ENCODE assay signal across 6 worm cellular contexts in genomic region chrIII:8400478-8400877, ce11.
A peak's percentile ranks its signal among the peaks of the same experiment; 100 is the strongest.
TF ChIP-seq lines count a peak whose summit lies in the region.

No protein-coding gene starts in this region.

TF ChIP-seq in whole organism, L1 larva, 84 proteins besides CTCF, POLR2A, EP300 and RAD21 (continues in another document):
- no peak for TF ChIP-seq zip-4 (GFP tag; optimal IDR thresholded peaks at IDR 0.05; lab: Kevin White, UChicago)
- TF ChIP-seq nhr-12 (tag; optimal IDR thresholded peaks at IDR 0.05; lab: Kevin White, UChicago): no peak
- TF ChIP-seq pax-3 (tag; optimal IDR thresholded peaks at IDR 0.05; lab: Kevin White, UChicago): no peak
- TF ChIP-seq C34B4.2 (tag; optimal IDR thresholded peaks at IDR 0.05; lab: Kevin White, UChicago): no peak
- no peak for TF ChIP-seq aly-2 (tag; optimal IDR thresholded peaks at IDR 0.05; lab: Kevin White, UChicago)
- TF ChIP-seq irx-1 (tag; optimal IDR thresholded peaks at IDR 0.05; lab: Kevin White, UChicago): no peak
- TF ChIP-seq F16B12.6 (tag; optimal IDR thresholded peaks at IDR 0.05; lab: Kevin White, UChicago): no peak
- no peak for TF ChIP-seq nhr-90 (tag; optimal IDR thresholded peaks at IDR 0.05; lab: Kevin White, UChicago; ENCODE audit: poor library complexity)
- no peak for TF ChIP-seq lsy-2 (tag; optimal IDR thresholded peaks at IDR 0.05; lab: Kevin White, UChicago)
- no peak for TF ChIP-seq ama-1 (optimal IDR thresholded peaks at IDR 0.05; lab: Kevin White, UChicago)
- TF ChIP-seq snu-23 (GFP tag; optimal IDR thresholded peaks at IDR 0.05; lab: Kevin White, UChicago): no peak
- no peak for TF ChIP-seq aha-1 (tag; optimal IDR thresholded peaks at IDR 0.05; lab: Kevin White, UChicago)
- TF ChIP-seq hlh-4 (tag; optimal IDR thresholded peaks at IDR 0.05; lab: Kevin White, UChicago): no peak
- TF ChIP-seq ceh-88 (GFP tag; IDR thresholded peaks at IDR 0.05; lab: Robert Waterston, UW): no peak
- no peak for TF ChIP-seq isw-1 (GFP tag; IDR thresholded peaks at IDR 0.05; lab: Robert Waterston, UW)
- no peak for TF ChIP-seq lin-35 (GFP tag; optimal IDR thresholded peaks at IDR 0.05; lab: Kevin White, UChicago)

TF ChIP-seq in whole organism, L2 larva, 48 proteins besides CTCF, POLR2A, EP300 and RAD21:
- no peak for TF ChIP-seq zag-1 (tag; optimal IDR thresholded peaks at IDR 0.05; lab: Kevin White, UChicago)
- TF ChIP-seq nhr-12 (tag; optimal IDR thresholded peaks at IDR 0.05; lab: Kevin White, UChicago): no peak
- peak in 1 of 2 experiments; percentile 1 for TF ChIP-seq mdl-1 (tag; optimal IDR thresholded peaks at IDR 0.05; lab: Kevin White, UChicago)
- no peak for TF ChIP-seq elt-3 (tag; optimal IDR thresholded peaks at IDR 0.05; lab: Kevin White, UChicago)
- peak; percentile 87 for TF ChIP-seq nhr-129 (tag; optimal IDR thresholded peaks at IDR 0.05; lab: Kevin White, UChicago)
- peak; percentile 90 for TF ChIP-seq fos-1 (tag; optimal IDR thresholded peaks at IDR 0.05; lab: Kevin White, UChicago)
- peak; percentile 62 for TF ChIP-seq skn-1 (tag; optimal IDR thresholded peaks at IDR 0.05; lab: Kevin White, UChicago)
- peak; percentile 60 for TF ChIP-seq crh-2 (tag; optimal IDR thresholded peaks at IDR 0.05; lab: Kevin White, UChicago)
- TF ChIP-seq F13H6.1 (tag; optimal IDR thresholded peaks at IDR 0.05; lab: Kevin White, UChicago): peak; percentile 28
- peak; percentile 94 for TF ChIP-seq sma-9 (GFP tag; optimal IDR thresholded peaks at IDR 0.05; lab: Kevin White, UChicago)
- no peak for TF ChIP-seq sma-9 (tag; optimal IDR thresholded peaks at IDR 0.05; lab: Kevin White, UChicago)
- peak; percentile 43 for TF ChIP-seq gmeb-1 (tag; optimal IDR thresholded peaks at IDR 0.05; lab: Kevin White, UChicago)
TF ChIP-seq in whole organism, L2 larva: peak in this region for 8.

TF ChIP-seq in whole organism, L3 larva, 47 proteins besides CTCF, POLR2A, EP300 and RAD21 (continues in another document):
- TF ChIP-seq zag-1 (tag; optimal IDR thresholded peaks at IDR 0.05; lab: Kevin White, UChicago) (no peak), fos-1 (tag; optimal IDR thresholded peaks at IDR 0.05; lab: Kevin White, UChicago) (no peak), ztf-4 (tag; optimal IDR thresholded peaks at IDR 0.05; lab: Kevin White, UChicago) (no peak), fkh-2 (tag; optimal IDR thresholded peaks at IDR 0.05; lab: Kevin White, UChicago) (no peak), nhr-237 (tag; optimal IDR thresholded peaks at IDR 0.05; lab: Kevin White, UChicago) (no peak), unc-39 (tag; optimal IDR thresholded peaks at IDR 0.05; lab: Kevin White, UChicago) (no peak), nhr-77 (tag; optimal IDR thresholded peaks at IDR 0.05; lab: Kevin White, UChicago) (no peak), nfya-1 (tag; optimal IDR thresholded peaks at IDR 0.05; lab: Kevin White, UChicago; ENCODE audit: insufficient read depth) (peak; percentile 5), skn-1 (tag; optimal IDR thresholded peaks at IDR 0.05; lab: Kevin White, UChicago) (peak; percentile 13), sea-2 (GFP tag; optimal IDR thresholded peaks at IDR 0.05; lab: Kevin White, UChicago) (no peak), jun-1 (tag; optimal IDR thresholded peaks at IDR 0.05; lab: Kevin White, UChicago) (peak; percentile 60), ZK546.5 (tag; optimal IDR thresholded peaks at IDR 0.05; lab: Kevin White, UChicago) (no peak), daf-12 (tag; optimal IDR thresholded peaks at IDR 0.05; lab: Kevin White, UChicago) (no peak), pha-4 (tag; optimal IDR thresholded peaks at IDR 0.05; lab: Kevin White, UChicago) (peak; percentile 53), unc-62 (GFP tag; optimal IDR thresholded peaks at IDR 0.05; lab: Kevin White, UChicago) (no peak), elt-2 (tag; optimal IDR thresholded peaks at IDR 0.05; lab: Kevin White, UChicago) (peak; percentile 95), elt-3 (tag; optimal IDR thresholded peaks at IDR 0.05; lab: Kevin White, UChicago) (no peak), fkh-10 (GFP tag; optimal IDR thresholded peaks at IDR 0.05; lab: Kevin White, UChicago) (no peak)

TF ChIP-seq in whole organism, L4 larva, 104 proteins besides CTCF, POLR2A, EP300 and RAD21 (continues in another document):
- TF ChIP-seq hlh-11 (tag; optimal IDR thresholded peaks at IDR 0.05; lab: Kevin White, UChicago): peak; percentile 82
- no peak for TF ChIP-seq madf-5 (GFP tag; IDR thresholded peaks at IDR 0.05; lab: Robert Waterston, UW)
- TF ChIP-seq daf-8 (GFP tag; IDR thresholded peaks at IDR 0.05; lab: Robert Waterston, UW): no peak
- TF ChIP-seq nhr-11 (tag; optimal IDR thresholded peaks at IDR 0.05; lab: Kevin White, UChicago): no peak
- no peak for TF ChIP-seq daf-19 (GFP tag; conservative IDR thresholded peaks at IDR 0.05; lab: Robert Waterston, UW)
- no peak for TF ChIP-seq unc-62 (GFP tag; optimal IDR thresholded peaks at IDR 0.05 in 1 of 2; lab: Kevin White, UChicago)
- no peak for TF ChIP-seq unc-62 (tag; optimal IDR thresholded peaks at IDR 0.05; lab: Kevin White, UChicago)
- TF ChIP-seq nhr-111 (GFP tag; optimal IDR thresholded peaks at IDR 0.05; lab: Kevin White, UChicago): no peak
- TF ChIP-seq T20F7.1 (GFP tag; optimal IDR thresholded peaks at IDR 0.05; lab: Kevin White, UChicago): no peak
- TF ChIP-seq nhr-42 (GFP tag; IDR thresholded peaks at IDR 0.05; lab: Robert Waterston, UW): no peak
- no peak for TF ChIP-seq duxl-1 (tag; optimal IDR thresholded peaks at IDR 0.05; lab: Kevin White, UChicago; ENCODE audit: poor library complexity)
- TF ChIP-seq vab-7 (GFP tag; IDR thresholded peaks at IDR 0.05; lab: Robert Waterston, UW): no peak
- peak; percentile 43; the same call in 1 of the 2 replicates for TF ChIP-seq lin-1 (GFP tag; IDR thresholded peaks at IDR 0.05; lab: Robert Waterston, UW)
- no peak for TF ChIP-seq F10B5.3 (tag; optimal IDR thresholded peaks at IDR 0.05; lab: Kevin White, UChicago)
- no peak for TF ChIP-seq mep-1 (tag; optimal IDR thresholded peaks at IDR 0.05; lab: Kevin White, UChicago)
- TF ChIP-seq fkh-10 (GFP tag; optimal IDR thresholded peaks at IDR 0.05; lab: Kevin White, UChicago): no peak
- TF ChIP-seq F26F4.8 (GFP tag; conservative IDR thresholded peaks at IDR 0.05; lab: Robert Waterston, UW): no peak
- TF ChIP-seq unc-130 (GFP tag; optimal IDR thresholded peaks at IDR 0.05; lab: Kevin White, UChicago): no peak

TF ChIP-seq in whole organism, late embryonic, 69 proteins besides CTCF, POLR2A, EP300 and RAD21:
- TF ChIP-seq K02D7.2 (tag; optimal IDR thresholded peaks at IDR 0.05; lab: Kevin White, UChicago) (no peak), Y22D7AL.16 (tag; optimal IDR thresholded peaks at IDR 0.05; lab: Kevin White, UChicago) (no peak), ceh-24 (tag; optimal IDR thresholded peaks at IDR 0.05; lab: Kevin White, UChicago) (no peak), F13H6.1 (tag; optimal IDR thresholded peaks at IDR 0.05; lab: Kevin White, UChicago) (no peak), lin-11 (tag; optimal IDR thresholded peaks at IDR 0.05; lab: Kevin White, UChicago) (no peak), elt-2 (tag; optimal IDR thresholded peaks at IDR 0.05; lab: Kevin White, UChicago) (peak; percentile 66), ceh-14 (tag; optimal IDR thresholded peaks at IDR 0.05; lab: Kevin White, UChicago) (no peak), T23F11.4 (GFP tag; optimal IDR thresholded peaks at IDR 0.05; lab: Kevin White, UChicago) (no peak), pag-3 (tag; optimal IDR thresholded peaks at IDR 0.05; lab: Kevin White, UChicago; ENCODE audit: borderline replicate concordance) (no peak)

TF ChIP-seq in whole organism, young adult, 124 proteins besides CTCF, POLR2A, EP300 and RAD21:
- peak; percentile 66 for TF ChIP-seq ets-4 (GFP tag; optimal IDR thresholded peaks at IDR 0.05; lab: Kevin White, UChicago)
- no peak for TF ChIP-seq die-1 (tag; optimal IDR thresholded peaks at IDR 0.05; lab: Kevin White, UChicago)
- TF ChIP-seq egrh-3 (GFP tag; IDR thresholded peaks at IDR 0.05; lab: Robert Waterston, UW): no peak
- 0 out of 2 replicates have a peak, but pooled peaks have one; percentile 35 for TF ChIP-seq cebp-1 (GFP tag; IDR thresholded peaks at IDR 0.05; lab: Robert Waterston, UW)
- TF ChIP-seq cebp-1 (tag; optimal IDR thresholded peaks at IDR 0.05; lab: Kevin White, UChicago): no peak
- TF ChIP-seq nhr-80 (tag; optimal IDR thresholded peaks at IDR 0.05; lab: Kevin White, UChicago): peak; percentile 97
- TF ChIP-seq nfyb-1 (GFP tag; IDR thresholded peaks at IDR 0.05; lab: Robert Waterston, UW): 0 out of 2 replicates have a peak, but pooled peaks have one; percentile 42
- TF ChIP-seq attf-3 (GFP tag; conservative IDR thresholded peaks at IDR 0.05; lab: Robert Waterston, UW): no peak
- peak; percentile 44; the same call in 1 of the 2 replicates for TF ChIP-seq dox-1 (GFP tag; IDR thresholded peaks at IDR 0.05; lab: Robert Waterston, UW)
- no peak for TF ChIP-seq ztf-6 (GFP tag; IDR thresholded peaks at IDR 0.05; lab: Robert Waterston, UW)
